Worm (Caenorhabditis elegans) whole organism, L2 larva: Measurements from ENCODE around the gene R03H10.7.

Source experiments
- C34F6.9 ChIP-seq: fragments of 150-350 bp; optimal IDR thresholded peaks from 2 replicates; lab custom pipeline; 2014; ENCODE audit warnings: missing biosample characterization, missing genetic modification characterization
- F13H6.1 ChIP-seq: sonication (generic microtip); optimal IDR thresholded peaks from 2 replicates; lab custom pipeline; 2016; ENCODE audit warnings: missing genetic modification characterization, missing compliant biosample characterization
- R02D3.7 ChIP-seq: fragments of 150-350 bp; optimal IDR thresholded peaks from 2 replicates; lab custom pipeline; 2014; ENCODE audit warnings: missing biosample characterization, missing genetic modification characterization
- Y55F3AM.14 ChIP-seq: fragments of 200-800 bp; sonication (Bioruptor generic); optimal IDR thresholded peaks from 2 replicates; lab custom pipeline; 2018; ENCODE audit warnings: mild to moderate bottlenecking, missing genetic modification characterization, missing compliant biosample characterization
- aly-2 ChIP-seq: fragments of 150-350 bp; optimal IDR thresholded peaks from 2 replicates; lab custom pipeline; 2014; ENCODE audit warnings: missing biosample characterization, missing genetic modification characterization
- ama-1 ChIP-seq: fragments of 150-350 bp; optimal IDR thresholded peaks from 2 replicates; lab custom pipeline; 2018; ENCODE audit warnings: inconsistent platforms
- blmp-1 ChIP-seq: sonication (generic microtip); optimal IDR thresholded peaks from 2 replicates; lab custom pipeline; 2017; ENCODE audit warnings: missing genetic modification characterization, mild to moderate bottlenecking, missing compliant biosample characterization, antibody characterized with exemption, moderate library complexity; ENCODE audit not compliant: insufficient read depth
- ceh-82 ChIP-seq: fragments of 150-350 bp; optimal IDR thresholded peaks from 2 replicates; lab custom pipeline; 2014; ENCODE audit warnings: missing biosample characterization, missing genetic modification characterization
- crh-2 ChIP-seq: sonication (generic microtip); optimal IDR thresholded peaks from 2 replicates; lab custom pipeline; 2017; ENCODE audit warnings: missing biosample characterization, missing genetic modification characterization
- dmd-4 ChIP-seq: sonication (generic microtip); optimal IDR thresholded peaks from 2 replicates; lab custom pipeline; 2017; ENCODE audit warnings: missing biosample characterization, missing genetic modification characterization
- elt-1 ChIP-seq: fragments of 150-350 bp; optimal IDR thresholded peaks from 2 replicates; lab custom pipeline; 2014; ENCODE audit warnings: missing biosample characterization, missing genetic modification characterization
- elt-3 ChIP-seq: sonication (generic microtip); optimal IDR thresholded peaks from 2 replicates; lab custom pipeline; 2017; ENCODE audit warnings: missing biosample characterization, missing genetic modification characterization
- fos-1 ChIP-seq: fragments of 150-350 bp; optimal IDR thresholded peaks from 2 replicates; lab custom pipeline; 2014; ENCODE audit warnings: missing biosample characterization, missing genetic modification characterization
- gmeb-1 ChIP-seq: fragments of 150-350 bp; optimal IDR thresholded peaks from 2 replicates; lab custom pipeline; 2014; ENCODE audit warnings: missing biosample characterization, missing genetic modification characterization
- lin-11 ChIP-seq: fragments of 150-350 bp; sonication (generic microtip); optimal IDR thresholded peaks from 2 replicates; lab custom pipeline; 2014; ENCODE audit warnings: missing biosample characterization, missing genetic modification characterization, inconsistent platforms, mixed read lengths
- lin-13 ChIP-seq: fragments of 150-350 bp; optimal IDR thresholded peaks from 2 replicates; lab custom pipeline; 2014; ENCODE audit warnings: missing biosample characterization, missing genetic modification reagents, missing genetic modification characterization
- lin-39 ChIP-seq: fragments of 150-350 bp; optimal IDR thresholded peaks from 2 replicates; lab custom pipeline; 2014; ENCODE audit warnings: missing biosample characterization, missing genetic modification reagents, missing genetic modification characterization
- lsy-2 ChIP-seq, 2 experiments: fragments of 150-350 bp in 1 of 2; sonication (generic microtip) in 1 of 2; optimal IDR thresholded peaks; 2 replicates each; lab custom pipeline; 2014 to 2017; ENCODE audit warnings: missing biosample characterization in 2 of 2, missing genetic modification characterization in 2 of 2
- mab-5 ChIP-seq: fragments of 150-350 bp; optimal IDR thresholded peaks from 2 replicates; lab custom pipeline; 2014; ENCODE audit warnings: missing biosample characterization, missing genetic modification characterization
- mbf-1 ChIP-seq: sonication (generic microtip); optimal IDR thresholded peaks from 2 replicates; lab custom pipeline; 2017; ENCODE audit warnings: missing biosample characterization, missing genetic modification characterization
- nhr-11 ChIP-seq: fragments of 150-350 bp; optimal IDR thresholded peaks from 2 replicates; lab custom pipeline; 2014; ENCODE audit warnings: missing biosample characterization, missing genetic modification characterization
- nhr-12 ChIP-seq: fragments of 150-350 bp; optimal IDR thresholded peaks from 2 replicates; lab custom pipeline; 2014; ENCODE audit warnings: missing biosample characterization, missing genetic modification characterization
- nhr-129 ChIP-seq: fragments of 150-350 bp; optimal IDR thresholded peaks from 2 replicates; lab custom pipeline; 2014; ENCODE audit warnings: missing biosample characterization, missing genetic modification characterization
- nhr-21 ChIP-seq: fragments of 150-350 bp; optimal IDR thresholded peaks from 2 replicates; lab custom pipeline; 2014; ENCODE audit warnings: missing biosample characterization, missing genetic modification characterization
- nhr-23 ChIP-seq: fragments of 150-350 bp; optimal IDR thresholded peaks from 2 replicates; lab custom pipeline; 2014; ENCODE audit warnings: missing biosample characterization, missing genetic modification reagents, missing genetic modification characterization
- nhr-237 ChIP-seq: fragments of 150-350 bp; optimal IDR thresholded peaks from 2 replicates; lab custom pipeline; 2014; ENCODE audit warnings: missing biosample characterization, missing genetic modification characterization
- nhr-25 ChIP-seq: fragments of 150-350 bp; sonication (generic microtip); optimal IDR thresholded peaks from 3 replicates; lab custom pipeline; 2014; ENCODE audit warnings: missing biosample characterization, missing genetic modification characterization
- nhr-6 ChIP-seq: fragments of 150-350 bp; optimal IDR thresholded peaks from 2 replicates; lab custom pipeline; 2014; ENCODE audit warnings: missing biosample characterization, missing genetic modification characterization
- nhr-77 ChIP-seq: fragments of 150-350 bp; optimal IDR thresholded peaks from 2 replicates; lab custom pipeline; 2014; ENCODE audit warnings: missing biosample characterization, missing genetic modification characterization
- skn-1 ChIP-seq: sonication (generic microtip); optimal IDR thresholded peaks from 2 replicates; lab custom pipeline; 2017; ENCODE audit warnings: missing biosample characterization, missing genetic modification characterization
- sma-3 ChIP-seq: sonication (generic microtip); optimal IDR thresholded peaks from 2 replicates; lab custom pipeline; 2016; ENCODE audit warnings: missing genetic modification reagents, missing genetic modification characterization, missing compliant biosample characterization
- sma-9 ChIP-seq, 2 experiments: fragments of 150-350 bp in 1 of 2; sonication (generic microtip) in 1 of 2; optimal IDR thresholded peaks; 2 replicates each; lab custom pipeline; 2014 to 2016; ENCODE audit warnings: missing genetic modification characterization in 2 of 2, mild to moderate bottlenecking in 1 of 2, missing biosample characterization in 1 of 2, missing compliant biosample characterization in 1 of 2, missing genetic modification reagents in 1 of 2, moderate library complexity in 1 of 2
- snpc-4 ChIP-seq: fragments of 150-350 bp; optimal IDR thresholded peaks from 2 replicates; lab custom pipeline; 2014; ENCODE audit warnings: missing biosample characterization, missing genetic modification characterization
- unc-39 ChIP-seq: fragments of 150-350 bp; optimal IDR thresholded peaks from 2 replicates; lab custom pipeline; 2014; ENCODE audit warnings: missing biosample characterization, missing genetic modification characterization
- unc-55 ChIP-seq: fragments of 150-350 bp; sonication (generic microtip); optimal IDR thresholded peaks from 3 replicates; lab custom pipeline; 2014; ENCODE audit warnings: missing biosample characterization, missing genetic modification reagents, missing genetic modification characterization
- unc-62 ChIP-seq: fragments of 150-350 bp; optimal IDR thresholded peaks from 2 replicates; lab custom pipeline; 2014; ENCODE audit warnings: missing biosample characterization, missing genetic modification reagents, missing genetic modification characterization
- zag-1 ChIP-seq: fragments of 150-350 bp; optimal IDR thresholded peaks from 2 replicates; lab custom pipeline; 2014; ENCODE audit warnings: missing biosample characterization, missing genetic modification characterization
- ztf-1 ChIP-seq: fragments of 200-800 bp; sonication (Bioruptor generic); conservative IDR thresholded peaks from 2 replicates; pipeline ENCODE4 v1.3.6; 2022; ENCODE audit warnings: missing genetic modification characterization, missing compliant biosample characterization
- ztf-11 ChIP-seq: sonication (generic microtip); optimal IDR thresholded peaks from 2 replicates; lab custom pipeline; 2017; ENCODE audit warnings: missing biosample characterization, missing genetic modification characterization

R03H10.7 gene

ce11 chrII:4202633-4203032 is 23.9 kb upstream of the R03H10.7 start:
- TF ChIP-seq unc-55: peak; percentile 4
- TF ChIP-seq, all 48 proteins: peak for 1; not testable (repeated sequence) for 47

DNA sequence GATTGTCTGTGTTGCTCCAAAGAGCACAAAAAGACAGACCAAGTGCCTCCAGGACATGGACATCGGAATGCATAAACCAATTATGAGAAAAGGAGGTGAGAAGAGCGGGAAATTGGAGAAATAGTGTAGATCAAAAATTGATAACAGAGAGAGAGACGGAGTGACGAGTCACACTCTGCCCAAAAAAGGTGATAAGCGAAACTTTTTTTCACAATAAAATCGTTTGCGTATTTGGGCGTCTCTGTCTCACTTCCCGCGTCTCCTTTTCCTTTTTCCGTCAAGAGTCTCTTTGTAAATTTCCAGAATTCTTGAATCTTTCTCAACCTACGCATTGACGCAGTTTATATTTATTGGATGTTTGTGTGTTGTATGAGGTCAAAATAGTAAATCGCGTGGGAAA is 15.4 kb upstream of the R03H10.7 start, which contains the start of gene mth-2:
TSS of gene mth-2 (minus strand) at position 188 of the 400 bp plus-strand sequence.
- TF ChIP-seq sma-9 (GFP tag; optimal IDR thresholded peaks at IDR 0.05; lab: Kevin White, UChicago): peak; percentile 77
- no peak for TF ChIP-seq sma-9 (tag; optimal IDR thresholded peaks at IDR 0.05; lab: Kevin White, UChicago)
- TF ChIP-seq nhr-11 (tag; lab: Kevin White, UChicago): no peak
- TF ChIP-seq nhr-25: no peak
- TF ChIP-seq F13H6.1 (tag; lab: Kevin White, UChicago): peak; percentile 33
- TF ChIP-seq nhr-23 (tag; lab: Kevin White, UChicago): no peak
- peak; percentile 88 for TF ChIP-seq fos-1
- peak; percentile 12 for TF ChIP-seq crh-2
- peak; percentile 24 for TF ChIP-seq gmeb-1 (tag; lab: Kevin White, UChicago)
- TF ChIP-seq R02D3.7 (tag; lab: Kevin White, UChicago): no peak
- TF ChIP-seq, all 48 proteins: peak for 5

DNA sequence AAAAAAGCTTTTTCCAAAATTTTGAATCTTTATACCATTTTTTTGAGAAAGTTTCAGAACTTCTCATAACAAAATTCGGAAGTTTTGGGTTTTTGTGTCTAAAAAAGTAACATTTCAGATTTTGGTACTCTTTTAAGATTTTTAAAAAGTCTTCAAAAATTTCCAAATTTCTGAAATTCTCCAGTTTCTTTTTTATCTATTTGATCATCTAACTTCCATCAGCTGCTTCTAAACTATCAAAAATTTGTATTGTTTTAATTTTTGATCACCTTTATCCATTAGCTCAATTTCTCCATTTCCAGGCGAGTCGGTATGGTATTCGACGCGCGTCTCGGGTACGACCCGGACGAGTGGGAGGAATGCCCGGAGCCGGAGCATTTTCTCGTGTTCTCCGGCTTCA is 7.6 kb upstream of the R03H10.7 start, which contains the start of gene cpna-1:
TSS of gene cpna-1 (plus strand) at position 301 of the 400 bp plus-strand sequence.
- TF ChIP-seq nhr-12 (tag; lab: Kevin White, UChicago) (no peak), ztf-11 (tag; lab: Kevin White, UChicago) (no peak), unc-39 (tag; lab: Kevin White, UChicago) (no peak), lin-11 (tag; lab: Kevin White, UChicago) (no peak), ama-1 (no peak), nhr-21 (tag; lab: Kevin White, UChicago) (no peak), lsy-2 (tag; optimal IDR thresholded peaks at IDR 0.05; lab: Kevin White, UChicago) (no peak), ceh-82 (tag; lab: Kevin White, UChicago) (no peak), snpc-4 (no peak), R02D3.7 (tag; lab: Kevin White, UChicago) (no peak), C34F6.9 (tag; lab: Kevin White, UChicago) (no peak), nhr-11 (tag; lab: Kevin White, UChicago) (no peak), mbf-1 (tag; lab: Kevin White, UChicago) (no peak), elt-3 (tag; lab: Kevin White, UChicago) (no peak), aly-2 (tag; lab: Kevin White, UChicago) (no peak), elt-1 (tag; lab: Kevin White, UChicago) (no peak), skn-1 (no peak), nhr-77 (no peak), blmp-1 (tag; lab: Kevin White, UChicago) (no peak), mab-5 (tag; lab: Kevin White, UChicago) (no peak)
- TF ChIP-seq, all 48 proteins: peak for 0

DNA sequence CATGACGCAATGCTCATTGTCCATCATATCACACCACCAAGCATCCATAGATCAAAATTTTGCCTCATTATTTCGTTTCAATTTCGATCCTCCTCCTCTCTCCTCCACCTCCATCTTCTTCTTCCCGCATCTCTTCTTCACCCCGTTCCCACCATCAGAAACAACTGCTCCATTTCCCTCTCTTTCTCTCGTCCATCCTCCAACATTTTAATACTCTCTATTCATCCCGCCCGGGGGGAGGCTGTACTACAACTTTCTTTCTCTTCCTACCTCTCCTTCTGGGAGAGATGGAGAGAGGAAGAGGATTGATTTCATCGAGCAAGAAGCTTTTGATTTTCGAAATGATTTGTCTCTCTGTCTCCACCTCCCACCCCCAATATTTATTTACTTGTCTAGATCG is 5.2 kb upstream of the R03H10.7 start:
- peak; percentile 65 for TF ChIP-seq nhr-129
- TF ChIP-seq sma-3 (GFP tag; lab: Kevin White, UChicago): no peak
- no peak for TF ChIP-seq lsy-2 (tag; optimal IDR thresholded peaks at IDR 0.05; lab: Kevin White, UChicago)
- no peak for TF ChIP-seq nhr-23 (tag; lab: Kevin White, UChicago)
- TF ChIP-seq ceh-82 (tag; lab: Kevin White, UChicago): no peak
- no peak for TF ChIP-seq ztf-11 (tag; lab: Kevin White, UChicago)
- no peak for TF ChIP-seq elt-1 (tag; lab: Kevin White, UChicago)
- TF ChIP-seq unc-62 (GFP tag; lab: Kevin White, UChicago): no peak
- no peak for TF ChIP-seq lin-11 (tag; lab: Kevin White, UChicago)
- no peak for TF ChIP-seq dmd-4 (tag; lab: Kevin White, UChicago)
- peak; percentile 37 for TF ChIP-seq C34F6.9 (tag; lab: Kevin White, UChicago)
- no peak for TF ChIP-seq nhr-11 (tag; lab: Kevin White, UChicago)
- TF ChIP-seq zag-1 (tag; lab: Kevin White, UChicago): no peak
- peak; percentile 56 for TF ChIP-seq F13H6.1 (tag; lab: Kevin White, UChicago)
- no peak for TF ChIP-seq nhr-6 (tag; lab: Kevin White, UChicago)
- TF ChIP-seq nhr-25: no peak

DNA sequence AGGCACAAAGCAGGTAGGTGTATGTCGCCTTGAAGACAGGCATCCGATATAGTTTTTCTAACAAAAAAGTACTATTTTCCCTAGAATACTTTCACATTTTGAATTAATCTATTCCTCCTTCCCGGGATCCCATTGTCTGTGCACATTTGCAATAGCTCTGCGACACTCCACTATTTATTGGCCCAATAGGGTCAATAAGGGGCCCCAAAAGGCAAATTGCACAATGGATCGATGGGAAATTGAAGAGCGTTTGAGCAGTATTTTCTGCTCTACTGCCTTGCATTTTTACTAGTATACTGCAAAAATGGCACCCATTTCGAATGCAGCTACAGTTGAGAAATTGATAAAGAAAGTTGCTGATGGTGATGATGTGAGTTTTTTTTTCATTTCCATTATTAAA is 3.6 kb upstream of the R03H10.7 start, which contains the start of gene R03H10.11:
TSS of gene R03H10.11 (plus strand) at position 301 of the 400 bp plus-strand sequence.
- TF ChIP-seq unc-62 (GFP tag; lab: Kevin White, UChicago) (no peak), lin-13 (GFP tag; lab: Kevin White, UChicago) (no peak), nhr-25 (no peak), nhr-237 (no peak), F13H6.1 (tag; lab: Kevin White, UChicago) (no peak), Y55F3AM.14 (GFP tag; lab: Kevin White, UChicago) (no peak), zag-1 (tag; lab: Kevin White, UChicago) (no peak), ztf-1 (no peak), nhr-23 (tag; lab: Kevin White, UChicago) (no peak), lsy-2 (tag; optimal IDR thresholded peaks at IDR 0.05; lab: Kevin White, UChicago) (no peak), lin-39 (no peak), sma-3 (GFP tag; lab: Kevin White, UChicago) (no peak), lin-11 (tag; lab: Kevin White, UChicago) (no peak), aly-2 (tag; lab: Kevin White, UChicago) (no peak)
